Fruit fly (Drosophila melanogaster) whole organism, wandering third instar larva: ENCODE results near the gene dpr10.

Source experiments
- CrebA ChIP-seq: fragments of 200-800 bp; sonication (Bioruptor generic); optimal IDR thresholded peaks from 2 replicates; lab custom pipeline; 2016; ENCODE audit warnings: missing biosample characterization, mild to moderate bottlenecking, missing genetic modification characterization, borderline replicate concordance
- Dfd ChIP-seq: fragments of >200 bp; optimal IDR thresholded peaks from 2 replicates; lab custom pipeline; 2017; ENCODE audit warnings: missing biosample characterization, missing genetic modification characterization
- Hr83 ChIP-seq: fragments of 200-300 bp; sonication (Bioruptor generic); optimal IDR thresholded peaks from 2 replicates; lab custom pipeline; 2016; ENCODE audit warnings: missing biosample characterization, mild to moderate bottlenecking, missing genetic modification characterization, moderate library complexity; ENCODE audit not compliant: poor library complexity, severe bottlenecking
- N ChIP-seq: fragments of >200 bp; optimal IDR thresholded peaks from 2 replicates; lab custom pipeline; 2018; ENCODE audit warnings: missing biosample characterization, missing external identifiers, missing genetic modification characterization
- OdsH ChIP-seq: fragments of 200-800 bp; sonication (Bioruptor generic); optimal IDR thresholded peaks from 2 replicates; lab custom pipeline; 2016; ENCODE audit warnings: missing biosample characterization, mild to moderate bottlenecking, missing genetic modification characterization
- Vsx2 ChIP-seq: fragments of 200-300, 225-300 bp; sonication (Bioruptor generic); optimal IDR thresholded peaks from 2 replicates; lab custom pipeline; 2018; ENCODE audit warnings: missing biosample characterization, missing genetic modification characterization; ENCODE audit not compliant: partially characterized antibody
- dmrt93B ChIP-seq: fragments of 200-800 bp; sonication (Bioruptor generic); optimal IDR thresholded peaks from 2 replicates; lab custom pipeline; 2018; ENCODE audit warnings: missing biosample characterization, mild to moderate bottlenecking, missing genetic modification characterization
- fru ChIP-seq: fragments of 200-800 bp; sonication (Bioruptor generic); optimal IDR thresholded peaks from 3 replicates; lab custom pipeline; 2016; ENCODE audit warnings: missing biosample characterization, mild to moderate bottlenecking, missing genetic modification characterization
- h ChIP-seq: fragments of 200-800 bp; sonication (Bioruptor generic); optimal IDR thresholded peaks from 3 replicates; lab custom pipeline; 2016; ENCODE audit warnings: missing biosample characterization, mild to moderate bottlenecking, missing genetic modification characterization
- pan ChIP-seq: fragments of >200 bp; optimal IDR thresholded peaks from 2 replicates; lab custom pipeline; 2017
- psq ChIP-seq: fragments of 200-800 bp; sonication (Bioruptor generic); optimal IDR thresholded peaks from 3 replicates; lab custom pipeline; 2017; ENCODE audit warnings: missing biosample characterization, mild to moderate bottlenecking, missing genetic modification characterization, moderate library complexity

DNA sequence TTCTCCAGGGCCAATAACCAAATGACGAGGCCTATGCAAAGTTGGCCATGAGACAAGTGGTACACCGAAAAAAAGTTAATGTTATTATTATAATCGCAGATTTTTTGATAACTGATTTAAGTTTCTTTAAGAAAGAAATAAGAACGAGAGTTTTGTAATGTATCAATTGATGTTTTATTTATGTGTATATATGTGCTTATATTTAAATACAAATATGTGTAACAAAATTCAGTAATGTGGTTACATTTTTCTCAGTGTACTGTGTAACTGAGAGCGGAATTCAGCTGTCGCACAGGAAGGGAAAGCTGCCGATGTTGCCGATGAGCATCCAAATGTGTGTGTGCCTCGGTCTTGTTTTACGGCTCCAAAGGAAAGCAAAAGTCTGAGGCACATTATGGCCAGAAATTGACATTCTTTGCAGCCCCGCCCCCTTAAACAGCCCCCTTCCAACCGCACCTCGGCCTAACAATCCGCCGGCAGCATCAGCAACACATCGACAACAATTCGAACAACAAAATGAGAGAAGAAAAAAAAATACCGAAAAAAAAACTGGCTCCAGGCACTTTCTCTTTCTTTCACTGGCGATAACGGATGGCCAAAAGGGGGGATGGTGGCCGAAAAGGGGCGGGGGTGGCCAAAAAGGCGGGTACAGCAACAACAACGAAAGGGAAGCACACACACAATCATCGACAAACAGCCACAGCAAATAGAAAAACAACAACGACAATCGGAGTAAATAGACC lies 20.5 kb upstream of the dpr10 start:
- no peak for TF ChIP-seq dmrt93B
- no peak for TF ChIP-seq Hr83 (GFP tag; lab: Kevin White, UChicago)
- TF ChIP-seq CrebA (GFP tag; lab: Kevin White, UChicago): no peak
- no peak for TF ChIP-seq Vsx2
- TF ChIP-seq h (GFP tag; lab: Kevin White, UChicago): no peak
- TF ChIP-seq Dfd (GFP tag; lab: Kevin White, UChicago): no peak
- no peak for TF ChIP-seq fru (GFP tag; lab: Kevin White, UChicago)
- no peak for TF ChIP-seq N (GFP tag; lab: Kevin White, UChicago)
- no peak for TF ChIP-seq psq (GFP tag; lab: Kevin White, UChicago)
- TF ChIP-seq pan (lab: Kevin White, UChicago): no peak
- no peak for TF ChIP-seq OdsH (GFP tag; lab: Kevin White, UChicago)
